Fruit fly (Drosophila melanogaster): Measurements from ENCODE around the gene Pdp.

Pdp gene

DNA sequence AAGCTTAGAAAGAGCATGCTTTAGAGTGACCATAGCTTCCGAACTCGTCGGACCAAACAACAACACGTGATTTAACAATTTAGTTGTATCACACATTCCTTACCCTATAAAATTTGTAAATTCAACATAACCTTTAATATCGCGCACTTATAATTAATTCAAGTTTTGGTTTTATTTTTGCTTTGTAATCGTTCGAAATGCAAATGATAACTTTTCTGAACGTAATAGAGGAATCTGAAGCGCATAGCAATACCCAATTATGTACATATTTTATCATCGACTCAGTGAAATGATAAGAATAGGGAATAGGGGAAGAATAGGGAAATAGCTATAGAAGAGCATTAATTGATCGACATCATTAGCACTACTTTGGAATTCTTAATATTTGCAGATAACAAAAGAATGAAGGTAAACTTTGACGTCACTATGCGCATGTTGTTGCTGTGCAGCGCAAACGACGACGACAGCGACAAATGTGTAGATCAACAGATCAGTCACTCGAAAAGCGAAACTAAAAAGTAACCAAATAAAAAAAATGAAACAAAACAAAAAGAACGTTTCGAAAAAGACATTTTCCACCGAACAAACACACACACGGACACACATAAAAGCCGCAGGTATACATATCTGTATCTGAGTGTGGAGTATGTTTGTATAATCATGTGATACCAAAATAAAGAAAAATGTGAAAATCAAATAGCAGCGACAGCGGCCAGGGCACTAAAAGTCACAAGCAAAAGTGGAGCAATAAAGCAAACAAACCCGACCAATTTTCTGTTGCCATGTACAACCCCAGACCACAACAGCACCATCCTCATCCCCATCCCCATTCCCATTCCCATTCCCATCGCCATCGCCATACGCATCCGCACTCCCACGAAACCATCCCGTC lies 26.9 kb downstream of the Pdp start (continued):
- TF ChIP-seq exex (tag; optimal IDR thresholded peaks at IDR 0.05) (peak; percentile 67), MBD-R2 (GFP tag; IDR thresholded peaks at IDR 0.05) (peak; percentile 15; the same call in 1 of the 2 replicates), stc (GFP tag; IDR thresholded peaks at IDR 0.05) (no peak), gfzf (GFP tag; optimal IDR thresholded peaks at IDR 0.05) (peak; percentile 40), CG34376 (GFP tag; optimal IDR thresholded peaks at IDR 0.05) (peak; percentile 7), dati (GFP tag; IDR thresholded peaks at IDR 0.05) (no peak), Ssrp (tag; optimal IDR thresholded peaks at IDR 0.05) (no peak), ci (GFP tag; IDR thresholded peaks at IDR 0.05) (0 out of 3 replicates have a peak, but pooled peaks have one; percentile 40), CG1602 (GFP tag; optimal IDR thresholded peaks at IDR 0.05) (no peak), CG12769 (tag; optimal IDR thresholded peaks at IDR 0.05) (peak; percentile 31), run (tag; optimal IDR thresholded peaks at IDR 0.05) (no peak), jing (GFP tag; optimal IDR thresholded peaks at IDR 0.05) (no peak), bab2 (GFP tag; optimal IDR thresholded peaks at IDR 0.05) (no peak), CG17385 (GFP tag; optimal IDR thresholded peaks at IDR 0.05) (no peak), cg (GFP tag; optimal IDR thresholded peaks at IDR 0.05) (peak; percentile 18), CG7839 (tag; optimal IDR thresholded peaks at IDR 0.05) (no peak), CG33213 (GFP tag; optimal IDR thresholded peaks at IDR 0.05) (no peak), CG8944 (GFP tag; optimal IDR thresholded peaks at IDR 0.05) (no peak), Pdp1 (GFP tag; optimal IDR thresholded peaks at IDR 0.05) (peak in 1 of 2 experiments; percentile 26), CG6765 (GFP tag; optimal IDR thresholded peaks at IDR 0.05) (no peak), kni (GFP tag; optimal IDR thresholded peaks at IDR 0.05) (peak; percentile 5)

DNA sequence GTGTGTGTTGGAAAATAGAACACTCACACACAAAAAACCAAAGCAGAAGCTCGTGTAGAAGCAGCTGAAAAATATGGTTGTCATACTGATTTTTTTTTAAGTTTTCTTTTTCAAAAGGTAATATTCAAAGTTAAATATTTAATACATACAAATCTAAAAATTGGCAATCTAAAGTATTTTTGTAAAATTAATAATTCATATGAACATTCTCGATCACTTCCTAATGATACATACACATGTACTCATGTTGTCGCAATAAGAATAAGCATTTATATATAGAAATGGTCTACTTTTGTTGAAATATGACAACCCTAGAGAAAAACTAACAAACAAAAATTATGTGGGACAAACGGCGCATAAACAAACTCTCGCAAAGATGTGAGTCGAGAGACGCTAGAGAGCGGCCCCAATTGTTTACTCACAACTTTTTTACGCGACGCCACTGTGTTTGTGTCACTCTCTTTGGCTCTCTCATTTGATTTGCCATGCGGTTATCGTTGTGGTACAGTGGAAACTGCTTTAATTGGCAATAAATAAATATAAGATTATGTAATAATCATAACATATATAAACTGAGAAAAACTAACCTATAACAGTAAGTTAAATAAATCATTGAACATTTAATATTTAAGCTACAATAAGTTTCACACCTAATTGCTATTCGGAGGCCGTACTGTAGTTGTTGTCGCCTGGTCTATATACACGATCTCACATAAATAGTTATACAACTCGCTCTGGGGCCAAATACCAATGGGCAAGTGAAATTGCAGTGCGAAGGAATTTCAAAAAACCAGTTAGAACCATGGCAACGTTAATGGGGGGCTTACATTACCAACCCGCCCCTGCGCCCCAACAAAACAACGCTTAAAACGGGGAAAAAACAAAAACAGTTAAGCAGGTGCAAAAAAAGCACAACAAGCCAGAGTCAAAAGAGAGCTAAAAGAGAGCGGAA lies 27.8 kb downstream of the Pdp start:
- TF ChIP-seq kay (GFP tag; optimal IDR thresholded peaks at IDR 0.05) (peak; percentile 88), ab (GFP tag; optimal IDR thresholded peaks at IDR 0.05) (no peak), D (optimal IDR thresholded peaks at IDR 0.05) (no peak), D (GFP tag; optimal IDR thresholded peaks at IDR 0.05) (peak; percentile 93), HmgD (GFP tag; optimal IDR thresholded peaks at IDR 0.05) (no peak), CG11504 (tag; optimal IDR thresholded peaks at IDR 0.05) (peak; percentile 97), yki (optimal IDR thresholded peaks at IDR 0.05) (no peak), tup (GFP tag; optimal IDR thresholded peaks at IDR 0.05) (peak; percentile 84), CG12104 (GFP tag; optimal IDR thresholded peaks at IDR 0.05) (peak; percentile 90), CG17612 (GFP tag; IDR thresholded peaks at IDR 0.05) (peak; percentile 97), pum (GFP tag; optimal IDR thresholded peaks at IDR 0.05) (peak; percentile 74), CG7786 (GFP tag; optimal IDR thresholded peaks at IDR 0.05) (peak; percentile 82), Max (GFP tag; optimal IDR thresholded peaks at IDR 0.05) (peak; percentile 80), Oli (tag; optimal IDR thresholded peaks at IDR 0.05) (peak; percentile 98), hbn (GFP tag; IDR thresholded peaks at IDR 0.05; ENCODE audit: partially characterized antibody) (no peak), pho (GFP tag; optimal IDR thresholded peaks at IDR 0.05) (peak; percentile 80), lbe (GFP tag; optimal IDR thresholded peaks at IDR 0.05) (peak; percentile 96), Atf6 (GFP tag; IDR thresholded peaks at IDR 0.05) (peak; percentile 99), wdn (GFP tag; IDR thresholded peaks at IDR 0.05) (peak; percentile 98), CG18262 (tag; optimal IDR thresholded peaks at IDR 0.05) (peak; percentile 97), ro (GFP tag; IDR thresholded peaks at IDR 0.05) (peak; percentile 95), CG12659 (GFP tag; optimal IDR thresholded peaks at IDR 0.05) (peak; percentile 99), CG6765 (GFP tag; optimal IDR thresholded peaks at IDR 0.05) (peak; percentile 97), tna (GFP tag; IDR thresholded peaks at IDR 0.05; ENCODE audit: partially characterized antibody) (no peak), grau (tag; optimal IDR thresholded peaks at IDR 0.05) (peak; percentile 100), CG12942 (GFP tag; optimal IDR thresholded peaks at IDR 0.05) (peak; percentile 95), CG3726 (GFP tag; IDR thresholded peaks at IDR 0.05) (peak; percentile 96), CTCF (GFP tag; optimal IDR thresholded peaks at IDR 0.05) (peak; percentile 50)
